Fruit fly (Drosophila melanogaster): ENCODE measurements around the gene b.

DNA sequence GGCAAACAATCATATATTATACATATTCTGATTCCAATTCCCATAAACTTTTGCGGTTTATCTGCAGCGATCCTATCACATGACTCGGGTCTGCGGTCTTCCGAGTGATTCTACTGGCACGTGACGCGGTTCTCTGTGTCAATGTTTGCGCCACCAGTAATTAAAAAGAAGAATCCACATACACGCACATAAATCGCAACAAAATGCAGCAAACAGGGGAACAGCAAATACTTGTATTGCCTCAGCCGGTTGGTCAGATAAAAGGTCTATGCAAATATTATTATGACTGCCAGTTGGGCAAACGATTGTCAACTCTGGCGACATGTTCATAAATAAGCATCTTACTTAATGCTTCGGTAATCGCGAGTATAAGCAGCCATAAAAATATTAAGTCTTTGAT, 13.1 kb upstream of the b start:
- TF ChIP-seq psq (optimal IDR thresholded peaks at IDR 0.05) = no peak
- TF ChIP-seq CG8478 (optimal IDR thresholded peaks at IDR 0.05) = no peak
- TF ChIP-seq usp (GFP tag; optimal IDR thresholded peaks at IDR 0.05) = no peak
